Worm (Caenorhabditis elegans) whole organism, L2 larva: ENCODE data around the gene mib-1.

Experiments used
- ama-1 ChIP-seq: fragments of 150-350 bp; optimal IDR thresholded peaks from 2 replicates; lab custom pipeline; 2018; ENCODE audit warnings: inconsistent platforms
- lin-39 ChIP-seq: fragments of 150-350 bp; optimal IDR thresholded peaks from 2 replicates; lab custom pipeline; 2014; ENCODE audit warnings: missing biosample characterization, missing genetic modification reagents, missing genetic modification characterization
- unc-62 ChIP-seq: fragments of 150-350 bp; optimal IDR thresholded peaks from 2 replicates; lab custom pipeline; 2014; ENCODE audit warnings: missing biosample characterization, missing genetic modification reagents, missing genetic modification characterization

ce11 chrIII:11240776-11241175, 49.7 kb downstream of the mib-1 start:
- TF ChIP-seq unc-62 (GFP tag; lab: Kevin White, UChicago) (no peak), ama-1 (no peak), lin-39 (tag; lab: Kevin White, UChicago) (no peak)
